Worm (Caenorhabditis elegans): ENCODE results near the gene algn-12.

algn-12 gene

DNA sequence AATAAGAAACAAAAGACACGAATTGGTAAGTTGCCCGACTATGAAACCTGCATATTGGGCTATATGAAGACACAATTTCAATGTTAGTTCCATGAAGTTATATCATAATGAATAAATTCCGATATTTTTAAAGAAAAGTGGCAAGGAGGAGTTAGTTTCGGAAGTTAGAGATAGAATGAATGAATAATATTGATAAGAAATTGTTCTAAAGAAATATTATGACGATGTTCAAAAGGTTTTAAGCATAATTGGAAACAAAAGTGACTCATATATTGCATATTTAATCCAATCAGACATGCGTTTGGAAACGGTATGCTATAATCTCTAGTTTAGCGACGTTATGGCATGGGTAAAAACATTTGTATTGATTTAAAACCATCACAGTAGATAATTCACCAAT, 34.7 kb downstream of the algn-12 start, which contains the start of gene str-143:
TSS of gene str-143 (minus strand) at position 101 of the 400 bp plus-strand sequence.
- no peak for TF ChIP-seq ref-1 (GFP tag; conservative IDR thresholded peaks at IDR 0.05)
- no peak for TF ChIP-seq cog-1 (tag; optimal IDR thresholded peaks at IDR 0.05)
- TF ChIP-seq klf-2 (GFP tag; conservative IDR thresholded peaks at IDR 0.05), result no peak

ce11 chrV:8072047-8072446, 37.1 kb downstream of the algn-12 start, which contains the start of gene str-144:
TSS of gene str-144 (minus strand) at chrV:8072147.
- no peak for TF ChIP-seq cog-1 (tag; optimal IDR thresholded peaks at IDR 0.05)
- TF ChIP-seq flt-1 (GFP tag; IDR thresholded peaks at IDR 0.05), result no peak
- no peak for TF ChIP-seq ref-1 (GFP tag; conservative IDR thresholded peaks at IDR 0.05)
- no peak for TF ChIP-seq med-1 (GFP tag; optimal IDR thresholded peaks at IDR 0.05; ENCODE audit: insufficient read depth)
- TF ChIP-seq ztf-29 (GFP tag; IDR thresholded peaks at IDR 0.05), result no peak
- TF ChIP-seq tab-1 (GFP tag; IDR thresholded peaks at IDR 0.05), result no peak
- no peak for TF ChIP-seq klf-2 (GFP tag; conservative IDR thresholded peaks at IDR 0.05)
- TF ChIP-seq ztf-23 (GFP tag; IDR thresholded peaks at IDR 0.05), result no peak
- TF ChIP-seq T22C8.4 (GFP tag; IDR thresholded peaks at IDR 0.05), result no peak

DNA sequence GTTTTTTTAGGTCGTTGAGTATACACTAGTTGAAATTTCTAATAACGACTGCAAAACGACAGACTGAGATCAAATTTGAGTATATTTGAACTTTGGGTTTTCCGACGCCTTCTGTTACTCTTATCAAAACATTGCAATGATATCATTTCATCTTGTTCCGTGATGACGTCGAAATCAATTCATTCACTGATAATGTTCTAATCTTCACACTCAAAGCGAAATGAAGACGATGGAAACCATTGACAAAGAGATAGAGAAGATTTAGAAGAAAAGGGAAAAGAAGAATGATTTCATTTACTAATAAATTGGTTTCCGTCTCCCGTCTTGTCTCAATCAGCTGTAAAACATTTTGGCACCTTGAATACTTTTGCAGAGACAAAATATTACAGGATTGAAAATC, 38.3 kb downstream of the algn-12 start:
- TF ChIP-seq T22C8.4 (GFP tag; IDR thresholded peaks at IDR 0.05) (no peak), cog-1 (tag; optimal IDR thresholded peaks at IDR 0.05) (no peak), tab-1 (GFP tag; IDR thresholded peaks at IDR 0.05) (no peak), med-1 (GFP tag; optimal IDR thresholded peaks at IDR 0.05; ENCODE audit: insufficient read depth) (no peak), klf-2 (GFP tag; conservative IDR thresholded peaks at IDR 0.05) (no peak), ref-1 (GFP tag; conservative IDR thresholded peaks at IDR 0.05) (no peak), ztf-23 (GFP tag; IDR thresholded peaks at IDR 0.05) (no peak), ztf-29 (GFP tag; IDR thresholded peaks at IDR 0.05) (no peak), flt-1 (GFP tag; IDR thresholded peaks at IDR 0.05) (no peak)

ce11 chrV:8075712-8076111, 40.8 kb downstream of the algn-12 start, which contains the start of gene catp-3:
TSS of gene catp-3 (plus strand) at chrV:8076012.
- TF ChIP-seq T22C8.4 (GFP tag; IDR thresholded peaks at IDR 0.05), result no peak
- no peak for TF ChIP-seq ref-1 (GFP tag; conservative IDR thresholded peaks at IDR 0.05)
- TF ChIP-seq flt-1 (GFP tag; IDR thresholded peaks at IDR 0.05), result no peak
- TF ChIP-seq tab-1 (GFP tag; IDR thresholded peaks at IDR 0.05), result no peak
- TF ChIP-seq med-1 (GFP tag; optimal IDR thresholded peaks at IDR 0.05; ENCODE audit: insufficient read depth), result no peak
- TF ChIP-seq ztf-29 (GFP tag; IDR thresholded peaks at IDR 0.05), result no peak
- TF ChIP-seq klf-2 (GFP tag; conservative IDR thresholded peaks at IDR 0.05), result no peak
- no peak for TF ChIP-seq cog-1 (tag; optimal IDR thresholded peaks at IDR 0.05)
- TF ChIP-seq ztf-23 (GFP tag; IDR thresholded peaks at IDR 0.05), result no peak

DNA sequence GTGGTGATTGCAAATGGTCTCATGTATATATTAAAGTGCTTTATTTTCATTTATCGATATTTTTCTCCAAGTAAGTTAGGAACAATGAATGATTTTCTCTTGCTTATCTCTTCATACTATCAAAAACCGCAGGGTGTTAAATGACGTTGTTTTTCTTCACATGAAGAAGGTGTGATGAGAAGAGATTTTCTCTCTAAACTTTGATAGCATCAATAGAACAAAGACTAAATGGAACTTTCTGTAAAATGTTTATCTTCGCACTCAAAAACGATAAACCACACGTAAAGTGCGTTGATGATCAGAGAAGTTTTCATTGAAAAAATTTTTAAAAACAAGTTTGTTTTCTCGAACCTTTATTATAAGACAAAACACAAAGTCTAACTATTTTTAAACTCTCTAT, 44.9 kb downstream of the algn-12 start:
- TF ChIP-seq ztf-23 (GFP tag; IDR thresholded peaks at IDR 0.05), result no peak
- TF ChIP-seq ztf-29 (GFP tag; IDR thresholded peaks at IDR 0.05), result no peak
- TF ChIP-seq ref-1 (GFP tag; conservative IDR thresholded peaks at IDR 0.05), result no peak
- TF ChIP-seq T22C8.4 (GFP tag; IDR thresholded peaks at IDR 0.05), result no peak
- TF ChIP-seq klf-2 (GFP tag; conservative IDR thresholded peaks at IDR 0.05), result no peak
- no peak for TF ChIP-seq flt-1 (GFP tag; IDR thresholded peaks at IDR 0.05)
- TF ChIP-seq tab-1 (GFP tag; IDR thresholded peaks at IDR 0.05), result no peak
- TF ChIP-seq cog-1 (tag; optimal IDR thresholded peaks at IDR 0.05), result no peak

DNA sequence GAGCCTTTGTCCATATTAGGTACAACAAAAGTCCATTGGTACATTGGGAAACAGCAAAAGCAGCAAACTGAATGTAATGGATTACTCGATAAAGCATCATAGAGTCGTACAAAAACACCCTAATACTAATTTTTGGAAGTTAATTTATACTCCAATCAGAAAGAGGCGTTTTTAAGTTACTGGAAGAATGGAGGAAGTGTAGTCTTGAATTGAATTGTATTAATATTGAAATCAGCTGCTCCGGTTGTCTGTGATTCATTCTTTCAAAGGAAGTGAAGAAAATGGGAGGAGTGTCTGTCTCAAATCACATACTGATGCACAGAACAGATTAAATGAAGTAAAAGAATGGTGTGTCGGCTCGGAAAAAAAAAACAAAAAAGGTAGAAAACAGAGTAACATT, 46.7 kb downstream of the algn-12 start, which contains the start of gene str-131:
TSS of gene str-131 (minus strand) at position 101 of the 400 bp plus-strand sequence.
- TF ChIP-seq med-1 (GFP tag; optimal IDR thresholded peaks at IDR 0.05; ENCODE audit: insufficient read depth) (no peak), ztf-29 (GFP tag; IDR thresholded peaks at IDR 0.05) (no peak), ref-1 (GFP tag; conservative IDR thresholded peaks at IDR 0.05) (no peak), klf-2 (GFP tag; conservative IDR thresholded peaks at IDR 0.05) (no peak), T22C8.4 (GFP tag; IDR thresholded peaks at IDR 0.05) (no peak), cog-1 (tag; optimal IDR thresholded peaks at IDR 0.05) (no peak), ztf-23 (GFP tag; IDR thresholded peaks at IDR 0.05) (no peak), tab-1 (GFP tag; IDR thresholded peaks at IDR 0.05) (no peak), flt-1 (GFP tag; IDR thresholded peaks at IDR 0.05) (no peak)

- TF ChIP-seq klf-2 (GFP tag; conservative IDR thresholded peaks at IDR 0.05) (no peak), ref-1 (GFP tag; conservative IDR thresholded peaks at IDR 0.05) (no peak), ztf-23 (GFP tag; IDR thresholded peaks at IDR 0.05) (no peak), tab-1 (GFP tag; IDR thresholded peaks at IDR 0.05) (no peak), ztf-29 (GFP tag; IDR thresholded peaks at IDR 0.05) (no peak), med-1 (GFP tag; optimal IDR thresholded peaks at IDR 0.05; ENCODE audit: insufficient read depth) (no peak)
Measured at ce11 chrV:8085141-8085540, 50.2 kb downstream of the algn-12 start, which contains the start of gene C09H5.7. TSS of gene C09H5.7 (minus strand) at chrV:8085241.

Data from whole organism, midembryonic.